Worm (Caenorhabditis elegans): Measurements from ENCODE around the gene clec-191.

clec-191 gene

ce11 chrIV:16254464-16254863, 26.1 kb downstream of the clec-191 start, which contains the start of gene hlh-17:
hlh-17 (plus strand) TSS chrIV:16254764.
- TF ChIP-seq unc-62 (GFP tag; optimal IDR thresholded peaks at IDR 0.05) (no peak), pqm-1 (tag; optimal IDR thresholded peaks at IDR 0.05) (no peak), nhr-12 (tag; optimal IDR thresholded peaks at IDR 0.05) (no peak), nhr-43 (tag; optimal IDR thresholded peaks at IDR 0.05; ENCODE audit: poor library complexity, severe bottlenecking) (no peak), fkh-2 (tag; optimal IDR thresholded peaks at IDR 0.05) (no peak), fkh-10 (GFP tag; optimal IDR thresholded peaks at IDR 0.05) (no peak)

- TF ChIP-seq lin-39 (tag; optimal IDR thresholded peaks at IDR 0.05) (no peak), snpc-4 (tag; optimal IDR thresholded peaks at IDR 0.05) (no peak), nhr-77 (tag; optimal IDR thresholded peaks at IDR 0.05) (no peak), ceh-82 (tag; optimal IDR thresholded peaks at IDR 0.05) (no peak), nhr-12 (tag; optimal IDR thresholded peaks at IDR 0.05) (no peak), jun-1 (tag; optimal IDR thresholded peaks at IDR 0.05) (no peak), nhr-43 (tag; optimal IDR thresholded peaks at IDR 0.05; ENCODE audit: poor library complexity, severe bottlenecking) (no peak), ZK546.5 (tag; optimal IDR thresholded peaks at IDR 0.05) (no peak), unc-39 (tag; optimal IDR thresholded peaks at IDR 0.05) (no peak), tbx-2 (tag; optimal IDR thresholded peaks at IDR 0.05) (no peak), ztf-4 (tag; optimal IDR thresholded peaks at IDR 0.05) (no peak), nhr-11 (tag; optimal IDR thresholded peaks at IDR 0.05) (no peak), mdl-1 (tag; optimal IDR thresholded peaks at IDR 0.05) (no peak), nhr-28 (tag; optimal IDR thresholded peaks at IDR 0.05) (no peak), ceh-28 (tag; optimal IDR thresholded peaks at IDR 0.05) (no peak), lin-15B (tag; optimal IDR thresholded peaks at IDR 0.05) (no peak), nhr-237 (tag; optimal IDR thresholded peaks at IDR 0.05) (no peak), sea-2 (GFP tag; optimal IDR thresholded peaks at IDR 0.05) (no peak), ceh-16 (tag; optimal IDR thresholded peaks at IDR 0.05) (no peak)
Observed at ce11 chrIV:16247131-16247530, 33.4 kb downstream of the clec-191 start, which contains the start of gene F38C2.1. F38C2.1 (plus strand) TSS chrIV:16247431.

DNA sequence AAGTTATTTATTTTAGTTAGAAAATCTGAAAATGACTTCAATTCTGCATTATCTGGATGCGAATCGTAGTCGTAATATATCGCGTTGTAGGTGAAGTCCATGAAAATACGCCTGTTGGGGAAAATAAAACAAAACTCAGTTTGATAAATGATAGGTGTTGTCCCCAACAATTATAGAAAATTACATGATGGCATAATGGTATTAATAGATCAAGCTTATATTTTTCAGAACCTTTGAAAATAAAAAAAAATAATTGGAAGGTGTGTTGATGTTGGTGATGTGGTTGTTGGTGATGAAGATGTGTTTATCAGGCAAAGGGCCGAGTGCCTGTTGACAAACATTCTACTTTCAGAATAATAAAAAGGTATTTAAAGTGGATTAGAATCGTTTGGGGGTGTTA, 42.0 kb downstream of the clec-191 start, which contains the start of gene srw-61:
Gene srw-61 (minus strand): TSS at position 101 of the 400 bp plus-strand sequence.
- no peak for TF ChIP-seq nhr-28 (tag; optimal IDR thresholded peaks at IDR 0.05)
- no peak for TF ChIP-seq mml-1 (tag; optimal IDR thresholded peaks at IDR 0.05)
- no peak for TF ChIP-seq egl-5 (tag; optimal IDR thresholded peaks at IDR 0.05)

ce11 chrIV:16236827-16237226, 43.7 kb downstream of the clec-191 start:
- no peak for TF ChIP-seq pha-4 (tag; optimal IDR thresholded peaks at IDR 0.05)
- no peak for TF ChIP-seq nhr-77 (tag; optimal IDR thresholded peaks at IDR 0.05)
- TF ChIP-seq nhr-76 (tag; optimal IDR thresholded peaks at IDR 0.05): no peak
- no peak for TF ChIP-seq ztf-4 (tag; optimal IDR thresholded peaks at IDR 0.05)

ce11 chrIV:16233028-16233427, 47.5 kb downstream of the clec-191 start, which contains the start of the genes hpa-1 and irld-39:
hpa-1 (minus strand) TSS chrIV:16233128.
irld-39 (plus strand) TSS chrIV:16233148.
- TF ChIP-seq ceh-28 (tag; optimal IDR thresholded peaks at IDR 0.05) (no peak), unc-62 (GFP tag; optimal IDR thresholded peaks at IDR 0.05) (no peak), nhr-237 (tag; optimal IDR thresholded peaks at IDR 0.05) (no peak), R02D3.7 (tag; optimal IDR thresholded peaks at IDR 0.05) (no peak), sea-2 (GFP tag; optimal IDR thresholded peaks at IDR 0.05) (no peak), ZK546.5 (tag; optimal IDR thresholded peaks at IDR 0.05) (no peak), fos-1 (tag; optimal IDR thresholded peaks at IDR 0.05) (no peak), ama-1 (optimal IDR thresholded peaks at IDR 0.05) (no peak), zag-1 (tag; optimal IDR thresholded peaks at IDR 0.05) (no peak), tbx-2 (tag; optimal IDR thresholded peaks at IDR 0.05) (no peak), fkh-2 (tag; optimal IDR thresholded peaks at IDR 0.05) (no peak), nhr-67 (tag; optimal IDR thresholded peaks at IDR 0.05) (no peak), skn-1 (tag; optimal IDR thresholded peaks at IDR 0.05) (no peak), jun-1 (tag; optimal IDR thresholded peaks at IDR 0.05) (no peak), ceh-16 (tag; optimal IDR thresholded peaks at IDR 0.05) (no peak), nhr-23 (tag; optimal IDR thresholded peaks at IDR 0.05) (no peak), pha-4 (tag; optimal IDR thresholded peaks at IDR 0.05) (no peak), hmg-11 (tag; optimal IDR thresholded peaks at IDR 0.05) (no peak), nhr-11 (tag; optimal IDR thresholded peaks at IDR 0.05) (no peak), ceh-9 (tag; optimal IDR thresholded peaks at IDR 0.05) (no peak)

Measured in whole organism, L3 larva.